Worm (Caenorhabditis elegans) whole organism, L1 larva: ENCODE results near the gene B0336.13.

Experiments used
- fos-1 ChIP-seq: fragments of 150-350 bp; optimal IDR thresholded peaks from 2 replicates; lab custom pipeline; 2014; ENCODE audit warnings: missing biosample characterization, missing genetic modification characterization
- lsy-2 ChIP-seq, 2 experiments: fragments of 150-350 bp; optimal IDR thresholded peaks; 2 replicates each; lab custom pipeline; 2014; ENCODE audit warnings: missing biosample characterization in 2 of 2, missing genetic modification characterization in 2 of 2
- mep-1 ChIP-seq: fragments of 150-350 bp; optimal IDR thresholded peaks from 2 replicates; lab custom pipeline; 2014; ENCODE audit warnings: missing biosample characterization, missing genetic modification characterization
- snpc-4 ChIP-seq: fragments of 150-350 bp; optimal IDR thresholded peaks from 2 replicates; lab custom pipeline; 2014; ENCODE audit warnings: missing biosample characterization, missing genetic modification characterization
- ztf-11 ChIP-seq, 2 experiments: sonication (generic microtip); optimal IDR thresholded peaks; 2 replicates each; lab custom pipeline; 2016 to 2017; ENCODE audit warnings: missing genetic modification characterization in 2 of 2, missing biosample characterization in 1 of 2, missing compliant biosample characterization in 1 of 2

DNA sequence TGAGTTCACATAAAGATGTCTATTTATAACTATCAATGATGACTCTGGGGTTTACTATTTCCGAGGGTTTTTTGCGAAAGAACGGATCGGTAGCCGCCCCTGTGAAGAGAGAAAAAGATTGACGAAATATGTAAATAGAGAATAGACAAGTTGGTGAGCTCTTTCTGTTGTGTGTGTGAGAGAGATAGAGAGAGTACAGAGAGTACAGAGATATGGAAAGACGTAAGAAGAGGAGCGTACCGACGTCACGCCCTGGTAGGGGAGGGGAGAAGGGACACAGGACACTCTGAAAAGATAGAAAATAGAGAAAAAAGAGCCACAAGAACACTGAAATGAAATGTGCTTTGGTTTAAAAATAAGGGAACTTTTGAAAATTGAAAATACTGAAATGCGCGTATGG is 5.6 kb upstream of the B0336.13 start:
- TF ChIP-seq snpc-4 (tag; lab: Kevin White, UChicago), result peak; percentile 1
- peak; percentile 22 to 67 for TF ChIP-seq lsy-2 (tag; optimal IDR thresholded peaks at IDR 0.05; lab: Kevin White, UChicago)
- TF ChIP-seq ztf-11 (tag; optimal IDR thresholded peaks at IDR 0.05; lab: Kevin White, UChicago), result peak in 1 of 2 experiments; percentile 30
- peak; percentile 33 for TF ChIP-seq fos-1 (tag; lab: Kevin White, UChicago)
- peak; percentile 55 for TF ChIP-seq mep-1 (tag; lab: Kevin White, UChicago)
